Worm (Caenorhabditis elegans): ENCODE measurements around the gene far-1.

DNA sequence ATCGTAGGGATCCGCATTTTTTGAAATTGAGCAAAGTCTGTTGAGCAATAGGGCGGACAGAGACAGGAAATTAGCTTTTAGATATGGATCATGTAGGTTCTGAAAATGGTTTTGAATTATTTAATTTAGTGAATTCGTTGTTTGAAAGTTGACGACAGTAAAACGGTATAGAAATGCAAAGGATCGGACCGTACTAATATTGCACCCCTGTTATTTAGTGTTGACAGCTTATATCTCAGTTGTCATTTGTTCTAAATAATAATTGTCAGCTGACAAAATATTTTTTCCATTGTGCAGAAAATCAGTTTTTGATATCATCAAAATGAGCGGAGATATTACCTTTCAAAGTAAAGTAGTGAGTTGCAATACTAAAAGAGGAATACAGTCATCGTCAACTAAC, 9.6 kb downstream of the far-1 start, which contains the start of gene lin-12:
- no peak for TF ChIP-seq ceh-58 (GFP tag; IDR thresholded peaks at IDR 0.05)
- no peak for TF ChIP-seq tbx-9 (tag; optimal IDR thresholded peaks at IDR 0.05; ENCODE audit: borderline replicate concordance)
- TF ChIP-seq madf-6 (GFP tag; IDR thresholded peaks at IDR 0.05), result no peak
